Worm (Caenorhabditis elegans) whole organism, L4/young adult: ENCODE data around the gene C06H5.14.
A peak's percentile ranks its signal among the peaks of the same experiment; 100 is the strongest.

Source experiments
- W03F9.2 ChIP-seq: fragments of 150-350 bp; optimal IDR thresholded peaks from 2 replicates; lab custom pipeline; 2014; ENCODE audit warnings: missing biosample characterization, missing genetic modification characterization
- dao-5 ChIP-seq: sonication (generic microtip); optimal IDR thresholded peaks from 2 replicates; lab custom pipeline; 2016; ENCODE audit warnings: missing genotype, missing genetic modification characterization, moderate library complexity, missing compliant biosample characterization
- him-1 ChIP-seq: sonication (generic microtip); optimal IDR thresholded peaks from 2 replicates; lab custom pipeline; 2016; ENCODE audit warnings: missing genotype, missing genetic modification reagents, missing genetic modification characterization, missing compliant biosample characterization

ce11 chrV:17951172-17951999, 47.5 kb downstream of the C06H5.14 start, which contains the start of gene Y59A8B.24:
- peak; percentile 73 for TF ChIP-seq him-1 (tag; lab: Kevin White, UChicago)
- peak; percentile 62 for TF ChIP-seq W03F9.2
- TF ChIP-seq dao-5, result peak; percentile 33
